Worm (Caenorhabditis elegans): ENCODE measurements around the gene Y105C5A.1.

DNA sequence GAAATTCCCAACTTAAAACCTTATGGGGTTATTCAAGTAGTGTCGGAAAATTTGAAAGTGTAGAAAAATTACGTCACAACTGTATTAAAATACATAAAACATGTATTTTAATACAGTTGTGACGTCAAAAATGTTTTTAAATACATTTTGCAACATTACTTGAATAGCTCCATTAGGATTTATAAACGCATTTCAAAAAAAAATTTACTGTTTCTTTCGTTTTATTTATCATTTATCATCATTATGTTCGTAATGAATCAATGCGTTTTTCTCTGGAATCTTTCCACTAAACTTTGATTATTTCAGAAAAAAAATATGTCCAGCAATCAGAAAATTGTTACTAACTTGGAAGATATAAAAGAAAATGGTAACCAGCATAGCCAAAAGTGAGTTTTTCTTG is 19.4 kb upstream of the Y105C5A.1 start, which contains the start of gene Y105C5A.508:
- TF ChIP-seq zfh-2 (GFP tag; conservative IDR thresholded peaks at IDR 0.05) = no peak
- TF ChIP-seq unc-62 (GFP tag; optimal IDR thresholded peaks at IDR 0.05) = no peak
- TF ChIP-seq sptf-2 (GFP tag; optimal IDR thresholded peaks at IDR 0.05) = no peak
- no peak for TF ChIP-seq Y79H2A.3 (GFP tag; conservative IDR thresholded peaks at IDR 0.05)

Measured in whole organism, young adult.